Fruit fly (Drosophila melanogaster) whole organism, embryonic: Measurements from ENCODE around the gene Ror.

Source experiments
- BtbVII ChIP-seq: fragments of 200-800 bp; sonication (Bioruptor generic); optimal IDR thresholded peaks from 3 replicates; lab custom pipeline; 2017; ENCODE audit warnings: missing biosample characterization, mild to moderate bottlenecking, missing genetic modification characterization
- C15 ChIP-seq: fragments of 200-800 bp; sonication (Bioruptor generic); IDR thresholded peaks from 3 replicates; pipeline ENCODE4 v1.3.6; 2022; ENCODE audit warnings: missing biosample characterization, missing genetic modification characterization
- CG10565 ChIP-seq: fragments of 200-800 bp; sonication (Bioruptor generic); optimal IDR thresholded peaks from 3 replicates; lab custom pipeline; 2016; ENCODE audit warnings: missing biosample characterization, mild to moderate bottlenecking, missing genetic modification characterization
- CG11247 ChIP-seq: fragments of 200-800 bp; sonication (Bioruptor generic); IDR thresholded peaks from 2 replicates; pipeline ENCODE4 v1.3.6; 2022; ENCODE audit warnings: missing biosample characterization, missing genetic modification characterization
- CG12071 ChIP-seq: fragments of 200-800 bp; sonication (Bioruptor generic); optimal IDR thresholded peaks from 3 replicates; lab custom pipeline; 2018; ENCODE audit warnings: missing biosample characterization, mild to moderate bottlenecking, missing genetic modification characterization
- CG14014 ChIP-seq: fragments of 200-800 bp; sonication (Bioruptor generic); IDR thresholded peaks from 2 replicates; pipeline ENCODE4 v1.3.6; 2022; ENCODE audit warnings: missing biosample characterization, missing genetic modification characterization
- CG14965 ChIP-seq: fragments of 200-800 bp; sonication (Bioruptor generic); optimal IDR thresholded peaks from 2 replicates; lab custom pipeline; 2016; ENCODE audit warnings: missing biosample characterization, missing genetic modification characterization, borderline replicate concordance
- CG15011 ChIP-seq: fragments of 200-800 bp; sonication (Bioruptor generic); optimal IDR thresholded peaks from 3 replicates; lab custom pipeline; 2018; ENCODE audit warnings: missing biosample characterization, mild to moderate bottlenecking, missing genetic modification characterization
- CG15073 ChIP-seq: fragments of 200-800 bp; sonication (Bioruptor generic); optimal IDR thresholded peaks from 2 replicates; lab custom pipeline; 2016; ENCODE audit warnings: missing biosample characterization, missing genetic modification characterization
- CG2116 ChIP-seq: fragments of 200-800 bp; sonication (Bioruptor generic); optimal IDR thresholded peaks from 3 replicates; lab custom pipeline; 2018; ENCODE audit warnings: missing biosample characterization, mild to moderate bottlenecking, missing genetic modification characterization
- CG4730 ChIP-seq: fragments of 200-800 bp; sonication (Bioruptor generic); IDR thresholded peaks from 2 replicates; pipeline ENCODE4 v1.3.6; 2022; ENCODE audit warnings: missing biosample characterization, missing genetic modification characterization
- CG4854 ChIP-seq: fragments of 200-800 bp; sonication (Bioruptor generic); optimal IDR thresholded peaks from 2 replicates; lab custom pipeline; 2016; ENCODE audit warnings: missing biosample characterization, missing genetic modification characterization, inconsistent platforms
- CG6654 ChIP-seq: fragments of 200-800 bp; sonication (Bioruptor generic); optimal IDR thresholded peaks from 2 replicates; lab custom pipeline; 2017; ENCODE audit warnings: missing biosample characterization, mild to moderate bottlenecking, missing genetic modification characterization
- CG8944 ChIP-seq: fragments of 200-800 bp; sonication (Bioruptor generic); optimal IDR thresholded peaks from 3 replicates; lab custom pipeline; 2016; ENCODE audit warnings: missing biosample characterization, missing genetic modification characterization
- CG9727 ChIP-seq: fragments of 200-800 bp; sonication (Bioruptor generic); optimal IDR thresholded peaks from 3 replicates; lab custom pipeline; 2017; ENCODE audit warnings: missing biosample characterization, mild to moderate bottlenecking, missing genetic modification characterization
- CrebB ChIP-seq: fragments of 200-800 bp; sonication (Bioruptor generic); optimal IDR thresholded peaks from 3 replicates; lab custom pipeline; 2018; ENCODE audit warnings: missing biosample characterization, mild to moderate bottlenecking, missing genetic modification characterization
- D ChIP-seq, 2 experiments: fragments of 200-800 bp in 1 of 2; fragments of >200 bp in 1 of 2; sonication (Bioruptor generic) in 1 of 2; optimal IDR thresholded peaks; 2 replicates in 1 of 2; 3 replicates in 1 of 2; lab custom pipeline; 2017; ENCODE audit warnings: mild to moderate bottlenecking in 1 of 2, missing biosample characterization in 1 of 2, missing genetic modification characterization in 1 of 2, missing genetic modification reagents in 1 of 2
- Dbx ChIP-seq: fragments of 200-800 bp; sonication (Bioruptor generic); IDR thresholded peaks from 3 replicates; pipeline ENCODE4 v1.3.6; 2022; ENCODE audit warnings: missing biosample characterization, missing genetic modification characterization
- Dip2 ChIP-seq: fragments of 200-800 bp; sonication (Bioruptor generic); IDR thresholded peaks from 2 replicates; pipeline ENCODE4 v1.3.6; 2022; ENCODE audit warnings: missing biosample characterization, missing genetic modification characterization
- Fer3 ChIP-seq: fragments of 200-800 bp; sonication (Bioruptor generic); optimal IDR thresholded peaks from 2 replicates; lab custom pipeline; 2018; ENCODE audit warnings: missing biosample characterization, mild to moderate bottlenecking, missing genetic modification characterization, moderate library complexity
- Hr3 ChIP-seq: fragments of 200-800 bp; sonication (Bioruptor generic); optimal IDR thresholded peaks from 3 replicates; lab custom pipeline; 2016; ENCODE audit warnings: missing biosample characterization, missing genetic modification characterization
- Kr ChIP-seq: fragments of 200-800 bp; sonication (Bioruptor generic); optimal IDR thresholded peaks from 2 replicates; lab custom pipeline; 2017; ENCODE audit warnings: missing biosample characterization, mild to moderate bottlenecking, missing genetic modification characterization
- Optix ChIP-seq: fragments of 200-800 bp; sonication (Bioruptor generic); IDR thresholded peaks from 3 replicates; pipeline ENCODE4 v1.3.6; 2022; ENCODE audit warnings: missing biosample characterization, missing genetic modification characterization
- Rx ChIP-seq: fragments of 200-800 bp; sonication (Bioruptor generic); IDR thresholded peaks from 2 replicates; pipeline ENCODE4 v1.3.6; 2022; ENCODE audit warnings: missing biosample characterization, missing genetic modification characterization
- Side ChIP-seq: fragments of 200-800 bp; sonication (Bioruptor generic); optimal IDR thresholded peaks from 2 replicates; lab custom pipeline; 2016; ENCODE audit warnings: missing biosample characterization, missing genetic modification characterization
- TFAM ChIP-seq: fragments of 200-800 bp; sonication (Bioruptor generic); optimal IDR thresholded peaks from 2 replicates; lab custom pipeline; 2017; ENCODE audit warnings: missing biosample characterization, missing genetic modification characterization, inconsistent platforms
- ato ChIP-seq: fragments of 200-800 bp; sonication (Bioruptor generic); IDR thresholded peaks from 2 replicates; pipeline ENCODE4 v1.3.6; 2022; ENCODE audit warnings: missing biosample characterization, missing genetic modification characterization; ENCODE audit not compliant: partially characterized antibody
- bcd ChIP-seq: fragments of 200-800 bp; sonication (Bioruptor generic); optimal IDR thresholded peaks from 2 replicates; lab custom pipeline; 2017; ENCODE audit warnings: missing biosample characterization, mild to moderate bottlenecking, missing genetic modification characterization
- cg ChIP-seq: fragments of 200-800 bp; sonication (Bioruptor generic); optimal IDR thresholded peaks from 3 replicates; lab custom pipeline; 2019; ENCODE audit warnings: missing biosample characterization, mild to moderate bottlenecking, missing genetic modification characterization, moderate library complexity
- cwo ChIP-seq: fragments of 200-800 bp; sonication (Bioruptor generic); optimal IDR thresholded peaks from 3 replicates; lab custom pipeline; 2017; ENCODE audit warnings: missing biosample characterization, missing genetic modification characterization, mild to moderate bottlenecking, moderate library complexity, missing genetic modification reagents
- dmrt11E ChIP-seq: fragments of 200-800 bp; sonication (Bioruptor generic); optimal IDR thresholded peaks from 3 replicates; lab custom pipeline; 2018; ENCODE audit warnings: missing biosample characterization, mild to moderate bottlenecking, missing genetic modification characterization, moderate library complexity
- ems ChIP-seq: fragments of 200-800 bp; sonication (Bioruptor generic); optimal IDR thresholded peaks from 3 replicates; lab custom pipeline; 2016; ENCODE audit warnings: missing biosample characterization, missing genetic modification characterization
- eyg ChIP-seq: fragments of 200-800 bp; sonication (Bioruptor generic); optimal IDR thresholded peaks from 3 replicates; lab custom pipeline; 2016; ENCODE audit warnings: missing biosample characterization, missing genetic modification characterization
- fd96Cb ChIP-seq: fragments of 200-800 bp; sonication (Bioruptor generic); optimal IDR thresholded peaks from 2 replicates; lab custom pipeline; 2018; ENCODE audit warnings: missing biosample characterization, mild to moderate bottlenecking, missing genetic modification characterization, moderate library complexity
- fru ChIP-seq: fragments of >200 bp; optimal IDR thresholded peaks from 2 replicates; lab custom pipeline; 2017
- grn ChIP-seq: fragments of 200-800 bp; sonication (Bioruptor generic); optimal IDR thresholded peaks from 3 replicates; lab custom pipeline; 2017; ENCODE audit warnings: missing biosample characterization, missing genetic modification characterization
- gsb ChIP-seq: fragments of 200-800 bp; sonication (Bioruptor generic); IDR thresholded peaks from 2 replicates; pipeline ENCODE4 v1.3.6; 2022; ENCODE audit warnings: missing biosample characterization, missing genetic modification characterization
- hbn ChIP-seq: fragments of 200-800 bp; sonication (Bioruptor generic); IDR thresholded peaks from 2 replicates; pipeline ENCODE4 v1.3.6; 2022; ENCODE audit warnings: missing biosample characterization, missing genetic modification characterization; ENCODE audit not compliant: partially characterized antibody
- her ChIP-seq: fragments of 200-800 bp; sonication (Bioruptor generic); optimal IDR thresholded peaks from 2 replicates; lab custom pipeline; 2016; ENCODE audit warnings: missing biosample characterization, missing genetic modification characterization
- kah ChIP-seq: fragments of 200-800 bp; sonication (Bioruptor generic); optimal IDR thresholded peaks from 2 replicates; lab custom pipeline; 2018; ENCODE audit warnings: missing biosample characterization, mild to moderate bottlenecking, missing genetic modification characterization
- kay ChIP-seq: fragments of 200-800 bp; sonication (Bioruptor generic); optimal IDR thresholded peaks from 2 replicates; lab custom pipeline; 2016; ENCODE audit warnings: missing biosample characterization, missing genetic modification characterization
- otp ChIP-seq: fragments of 200-800 bp; sonication (Bioruptor generic); IDR thresholded peaks from 3 replicates; pipeline ENCODE4, ENCODE4 v1.3.6; 2022; ENCODE audit warnings: missing biosample characterization, missing genetic modification characterization
- pb ChIP-seq: fragments of 200-800 bp; sonication (Bioruptor generic); optimal IDR thresholded peaks from 3 replicates; lab custom pipeline; 2016; ENCODE audit warnings: missing biosample characterization, missing genetic modification characterization
- pho ChIP-seq: fragments of 200-800 bp; sonication (Bioruptor generic); optimal IDR thresholded peaks from 2 replicates; lab custom pipeline; 2016; ENCODE audit warnings: missing biosample characterization, missing genetic modification characterization
- pros ChIP-seq: fragments of 200-800 bp; sonication (Bioruptor generic); optimal IDR thresholded peaks from 3 replicates; lab custom pipeline; 2019; ENCODE audit warnings: missing biosample characterization, mild to moderate bottlenecking, missing genetic modification characterization, moderate library complexity
- seq ChIP-seq: fragments of 200-800 bp; sonication (Bioruptor generic); IDR thresholded peaks from 2 replicates; pipeline ENCODE4 v1.3.6; 2022; ENCODE audit warnings: missing biosample characterization, missing genetic modification characterization
- sima ChIP-seq: fragments of 200-800 bp; sonication (Bioruptor generic); optimal IDR thresholded peaks from 2 replicates; lab custom pipeline; 2016; ENCODE audit warnings: missing biosample characterization, missing genetic modification characterization
- toy ChIP-seq: fragments of 200-800 bp; sonication (Bioruptor generic); IDR thresholded peaks from 2 replicates; pipeline ENCODE4 v1.3.6; 2022; ENCODE audit warnings: missing biosample characterization, missing genetic modification characterization
- trh ChIP-seq: fragments of 200-800 bp; sonication (Bioruptor generic); optimal IDR thresholded peaks from 2 replicates; lab custom pipeline; 2016; ENCODE audit warnings: missing biosample characterization, missing genetic modification characterization
- zen ChIP-seq: fragments of 200-800 bp; sonication (Bioruptor generic); optimal IDR thresholded peaks from 3 replicates; lab custom pipeline; 2018; ENCODE audit warnings: missing biosample characterization, mild to moderate bottlenecking, missing genetic modification characterization, moderate library complexity

The Ror gene

DNA sequence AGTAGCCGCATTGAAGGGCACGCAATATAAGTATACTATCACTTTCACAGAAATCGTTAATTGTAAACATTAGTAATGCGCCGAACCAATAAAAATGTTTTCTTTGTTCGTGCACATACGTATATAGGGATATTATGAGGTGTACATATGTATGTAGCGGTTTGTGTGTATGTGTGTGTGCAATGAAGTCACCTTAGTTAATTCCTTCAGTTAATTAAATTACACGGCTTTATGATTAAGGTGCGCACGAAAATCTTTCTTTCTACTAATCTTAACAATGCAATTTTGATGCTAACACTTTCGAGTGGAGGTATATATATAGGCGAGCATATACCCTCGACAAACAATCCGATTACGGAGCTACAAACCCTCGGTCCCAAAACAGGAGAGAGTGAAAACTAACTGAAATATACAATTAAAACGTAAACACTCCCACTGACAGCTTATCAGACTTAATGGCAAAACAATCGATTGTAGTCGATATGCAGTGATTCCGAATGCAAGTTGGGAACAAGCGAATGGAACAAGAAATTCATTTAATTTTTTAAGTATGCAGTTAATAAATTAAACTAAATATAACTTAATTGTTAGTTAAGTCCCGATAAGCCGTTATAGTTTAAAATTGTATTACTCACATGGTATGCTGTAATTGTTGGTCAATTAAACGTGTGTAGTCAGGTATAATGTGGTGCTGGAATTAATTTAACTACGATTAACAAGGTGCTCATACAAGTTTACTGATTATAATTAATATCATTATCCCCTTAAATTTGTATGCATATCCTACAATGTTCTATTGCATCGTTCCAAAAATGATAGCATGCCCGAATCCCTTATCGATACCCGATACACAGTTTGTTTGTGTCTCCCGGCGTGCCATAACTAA lies 30.9 kb upstream of the Ror start, which contains the start of the genes Npc1a and Prosalpha6 (continued):
- TF ChIP-seq C15 (GFP tag; lab: Robert Waterston, UW) (no peak), eyg (GFP tag; lab: Kevin White, UChicago) (no peak), CG14014 (GFP tag; lab: Robert Waterston, UW) (no peak), CG11247 (no peak), gsb (GFP tag; lab: Robert Waterston, UW) (no peak), CG8944 (no peak), trh (no peak), CG9727 (peak; percentile 12), Optix (GFP tag; lab: Robert Waterston, UW) (no peak), Dip2 (GFP tag; lab: Robert Waterston, UW) (no peak), Fer3 (tag; lab: Kevin White, UChicago) (no peak), Dbx (GFP tag; lab: Robert Waterston, UW) (no peak), dmrt11E (tag; lab: Kevin White, UChicago) (peak; percentile 32), hbn (GFP tag; lab: Robert Waterston, UW) (peak; percentile 54), kah (GFP tag; lab: Kevin White, UChicago) (peak; percentile 2), fru (lab: Kevin White, UChicago) (no peak), cwo (GFP tag; lab: Kevin White, UChicago) (no peak), BtbVII (GFP tag; lab: Kevin White, UChicago) (no peak), CG10565 (no peak), CrebB (no peak), CG15011 (GFP tag; lab: Kevin White, UChicago) (no peak), CG15073 (GFP tag; lab: Kevin White, UChicago) (no peak), Kr (GFP tag; lab: Kevin White, UChicago) (no peak), D (optimal IDR thresholded peaks at IDR 0.05; lab: Kevin White, UChicago) (no peak), D (GFP tag; optimal IDR thresholded peaks at IDR 0.05; lab: Kevin White, UChicago) (no peak), CG14965 (GFP tag; lab: Kevin White, UChicago) (no peak), Hr3 (peak; percentile 17), pho (GFP tag; lab: Kevin White, UChicago) (no peak), CG6654 (GFP tag; lab: Kevin White, UChicago) (no peak), seq (GFP tag; lab: Robert Waterston, UW) (no peak), toy (GFP tag; lab: Robert Waterston, UW) (no peak), ato (GFP tag; lab: Robert Waterston, UW) (peak; percentile 57; the same call in 1 of the 2 replicates), sima (GFP tag; lab: Kevin White, UChicago) (no peak), zen (tag; lab: Kevin White, UChicago) (peak; percentile 70), Side (no peak), Rx (GFP tag; lab: Robert Waterston, UW) (no peak), CG4854 (no peak), bcd (no peak), ems (GFP tag; lab: Kevin White, UChicago) (no peak), TFAM (GFP tag; lab: Kevin White, UChicago) (no peak), kay (GFP tag; lab: Kevin White, UChicago) (no peak), pb (GFP tag; lab: Kevin White, UChicago) (no peak), CG12071 (GFP tag; lab: Kevin White, UChicago) (no peak), cg (GFP tag; lab: Kevin White, UChicago) (peak; percentile 69), otp (GFP tag; lab: Robert Waterston, UW) (no peak), grn (GFP tag; lab: Kevin White, UChicago) (peak; percentile 14), CG2116 (GFP tag; lab: Kevin White, UChicago) (peak; percentile 78), fd96Cb (tag; lab: Kevin White, UChicago) (peak; percentile 1), her (GFP tag; lab: Kevin White, UChicago) (no peak), pros (GFP tag; lab: Kevin White, UChicago) (no peak), CG4730 (no peak)
